Worm (Caenorhabditis elegans) whole organism, L3 larva: ENCODE results near the gene F56D2.3.

Experiments used
- ama-1 ChIP-seq: fragments of 150-350 bp; optimal IDR thresholded peaks from 2 replicates; lab custom pipeline; 2018
- elt-3 ChIP-seq, 3 experiments: fragments of 150-350 bp in 1 of 3; sonication (generic microtip) in 2 of 3; optimal IDR thresholded peaks; 2 replicates in 2 of 3; 4 replicates in 1 of 3; lab custom pipeline; 2014 to 2017; ENCODE audit warnings: missing biosample characterization in 3 of 3, missing genetic modification characterization in 3 of 3
- nhr-76 ChIP-seq: fragments of 150-350 bp; sonication (generic microtip); optimal IDR thresholded peaks from 5 replicates; lab custom pipeline; 2014; ENCODE audit warnings: missing biosample characterization, missing genetic modification characterization
- nhr-77 ChIP-seq: fragments of 150-350 bp; optimal IDR thresholded peaks from 2 replicates; lab custom pipeline; 2014; ENCODE audit warnings: missing biosample characterization, missing genetic modification characterization
- snpc-4 ChIP-seq: fragments of 150-350 bp; optimal IDR thresholded peaks from 2 replicates; lab custom pipeline; 2014; ENCODE audit warnings: missing biosample characterization, missing genetic modification characterization
- unc-39 ChIP-seq: sonication (generic microtip); optimal IDR thresholded peaks from 4 replicates; lab custom pipeline; 2017; ENCODE audit warnings: missing biosample characterization, missing genetic modification characterization

ce11 chrIII:5603439-5603986, 18.8 kb downstream of the F56D2.3 start, which contains the start of gene madf-11:
- TF ChIP-seq nhr-76 (tag; lab: Kevin White, UChicago) (no peak), unc-39 (no peak), snpc-4 (tag; lab: Kevin White, UChicago) (peak; percentile 76), elt-3 (tag; optimal IDR thresholded peaks at IDR 0.05; lab: Kevin White, UChicago) (peak in 1 of 3 experiments; percentile 25), ama-1 (lab: Kevin White, UChicago) (no peak), nhr-77 (no peak)
